Worm (Caenorhabditis elegans): Measurements from ENCODE around the gene his-60.

DNA sequence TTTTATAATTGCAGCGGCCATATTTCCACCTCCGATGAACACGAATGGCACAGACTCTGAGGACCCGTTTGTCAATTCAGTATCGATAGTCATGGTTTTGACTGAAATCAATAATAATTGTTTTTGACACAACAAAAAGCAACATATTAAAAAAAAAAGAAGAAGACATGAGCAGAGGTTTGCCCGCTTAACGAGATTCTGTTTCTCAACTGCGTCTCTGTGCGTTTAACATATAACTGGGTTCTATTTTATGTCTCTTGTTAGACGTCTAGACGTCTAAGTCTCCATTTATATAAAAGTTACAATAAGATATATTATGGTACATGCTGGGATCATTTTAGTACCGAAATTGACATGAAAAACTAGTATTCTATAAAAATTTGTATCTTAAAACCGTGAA is 10.6 kb downstream of the his-60 start, which contains the start of gene pycr-4:
- TF ChIP-seq blmp-1 (tag; optimal IDR thresholded peaks at IDR 0.05; ENCODE audit: insufficient read depth) (no peak), aly-2 (tag; optimal IDR thresholded peaks at IDR 0.05) (no peak)

All from whole organism, L2 larva.